Worm (Caenorhabditis elegans): ENCODE results near the gene acs-22.

DNA sequence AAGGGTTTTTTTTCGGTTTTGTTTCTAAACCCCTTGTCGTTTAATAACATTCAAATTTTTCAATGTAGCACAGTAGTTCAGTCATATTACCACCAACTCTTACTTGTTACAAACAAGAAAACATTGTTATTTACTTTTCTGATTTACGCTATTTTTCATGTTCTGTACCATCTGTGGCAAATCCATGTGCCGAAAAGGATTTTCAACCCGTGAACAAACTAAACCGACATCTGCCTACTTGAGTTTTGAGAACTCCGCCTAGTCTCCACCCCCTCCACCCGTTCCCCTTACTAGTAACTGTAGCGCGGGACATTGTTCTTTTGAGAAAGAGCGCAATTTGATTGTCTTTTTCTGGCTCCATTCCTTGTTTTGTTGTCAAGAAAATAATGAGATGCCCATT, 25.9 kb upstream of the acs-22 start, which contains the start of gene ensh-1:
- TF ChIP-seq lsy-2 (tag; optimal IDR thresholded peaks at IDR 0.05) (no peak), egl-27 (tag; optimal IDR thresholded peaks at IDR 0.05) (no peak), nhr-12 (tag; optimal IDR thresholded peaks at IDR 0.05) (no peak), mep-1 (tag; optimal IDR thresholded peaks at IDR 0.05) (no peak), ceh-82 (tag; optimal IDR thresholded peaks at IDR 0.05) (no peak), pag-3 (tag; optimal IDR thresholded peaks at IDR 0.05; ENCODE audit: borderline replicate concordance, insufficient read depth) (no peak)
